Fruit fly (Drosophila melanogaster) whole organism, embryonic: ENCODE data around the gene CG10345.
A peak's percentile ranks its signal among the peaks of the same experiment; 100 is the strongest.

ENCODE experiments used
- Atf6 ChIP-seq: fragments of 200-800 bp; sonication (Bioruptor generic); IDR thresholded peaks from 2 replicates; pipeline ENCODE4 v1.3.6; 2022; ENCODE audit warnings: missing biosample characterization, missing genetic modification characterization
- CG14014 ChIP-seq: fragments of 200-800 bp; sonication (Bioruptor generic); IDR thresholded peaks from 2 replicates; pipeline ENCODE4 v1.3.6; 2022; ENCODE audit warnings: missing biosample characterization, missing genetic modification characterization
- CG1792 ChIP-seq: fragments of 200-800 bp; sonication (Bioruptor generic); optimal IDR thresholded peaks from 2 replicates; lab custom pipeline; 2016; ENCODE audit warnings: missing biosample characterization, missing genetic modification characterization
- CG31224 ChIP-seq: fragments of 200-800 bp; sonication (Bioruptor generic); IDR thresholded peaks from 2 replicates; pipeline ENCODE4 v1.3.6; 2022; ENCODE audit warnings: missing biosample characterization, missing genetic modification characterization
- CG7745 ChIP-seq: fragments of 200-800 bp; sonication (Bioruptor generic); optimal IDR thresholded peaks from 2 replicates; lab custom pipeline; 2018; ENCODE audit warnings: missing biosample characterization, mild to moderate bottlenecking, missing genetic modification characterization, moderate library complexity
- Eip74EF ChIP-seq, 2 experiments: fragments of 200-800 bp in 1 of 2; fragments of >200 bp in 1 of 2; sonication (Bioruptor generic) in 1 of 2; optimal IDR thresholded peaks; 2 replicates each; lab custom pipeline; 2017 to 2019; ENCODE audit warnings: missing biosample characterization in 2 of 2, missing genetic modification characterization in 2 of 2, mild to moderate bottlenecking in 1 of 2, moderate library complexity in 1 of 2
- Kr ChIP-seq: fragments of 200-800 bp; sonication (Bioruptor generic); optimal IDR thresholded peaks from 2 replicates; lab custom pipeline; 2017; ENCODE audit warnings: missing biosample characterization, mild to moderate bottlenecking, missing genetic modification characterization
- Vsx1 ChIP-seq: fragments of 200-800 bp; sonication (Bioruptor generic); optimal IDR thresholded peaks from 2 replicates; lab custom pipeline; 2017; ENCODE audit warnings: missing biosample characterization, mild to moderate bottlenecking, missing genetic modification characterization, missing genetic modification reagents
- emc ChIP-seq: fragments of 200-800 bp; sonication (Bioruptor generic); optimal IDR thresholded peaks from 2 replicates; lab custom pipeline; 2016; ENCODE audit warnings: missing biosample characterization, missing genetic modification characterization
- hth ChIP-seq: fragments of >200 bp; optimal IDR thresholded peaks from 2 replicates; lab custom pipeline; 2017; ENCODE audit warnings: inconsistent platforms
- lilli ChIP-seq: fragments of 200-800 bp; sonication (Bioruptor generic); optimal IDR thresholded peaks from 3 replicates; lab custom pipeline; 2016; ENCODE audit warnings: missing biosample characterization, missing genetic modification characterization
- tin ChIP-seq: fragments of 200-800 bp; sonication (Bioruptor generic); optimal IDR thresholded peaks from 3 replicates; lab custom pipeline; 2016; ENCODE audit warnings: missing biosample characterization, missing genetic modification characterization
- toy ChIP-seq: fragments of 200-800 bp; sonication (Bioruptor generic); IDR thresholded peaks from 2 replicates; pipeline ENCODE4 v1.3.6; 2022; ENCODE audit warnings: missing biosample characterization, missing genetic modification characterization

DNA sequence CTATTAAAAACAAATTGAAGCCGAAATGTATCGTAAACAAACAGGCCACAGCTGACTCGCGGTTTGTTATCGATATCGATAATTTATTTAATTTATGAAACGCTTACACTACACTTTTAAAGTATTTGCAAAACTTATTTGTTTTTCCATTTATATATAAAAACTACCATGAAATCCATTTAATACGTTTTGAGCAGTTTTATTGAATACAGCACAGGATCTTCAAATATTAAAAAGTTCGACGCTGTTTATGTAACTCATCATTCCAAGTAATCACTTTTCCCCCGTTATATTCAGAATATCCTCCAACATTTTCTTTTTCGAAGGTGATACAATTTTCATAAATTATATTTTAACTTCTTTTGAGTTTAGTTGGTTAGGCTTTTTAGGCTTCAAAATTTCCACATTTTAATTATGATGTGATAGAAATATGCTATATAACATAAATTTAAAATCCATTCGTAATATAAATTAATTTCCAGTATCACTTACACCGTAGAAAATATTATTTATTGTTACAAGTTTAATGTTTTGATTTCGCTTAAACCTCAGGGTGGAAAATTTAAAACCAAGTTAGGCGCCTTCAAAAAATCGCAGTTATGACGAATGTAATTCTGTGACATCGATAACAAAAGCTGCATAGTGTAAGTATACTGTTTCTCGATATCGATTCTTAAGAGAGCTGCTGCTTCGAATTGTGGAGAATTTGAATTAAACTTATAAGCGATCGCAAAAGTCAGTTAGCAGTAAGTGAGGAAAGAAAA lies 42.5 kb upstream of the CG10345 start, which contains the start of the genes CG10324 and CCT3:
- TF ChIP-seq CG14014 (GFP tag; lab: Robert Waterston, UW) (peak; percentile 67), toy (no peak), Eip74EF (GFP tag; optimal IDR thresholded peaks at IDR 0.05; lab: Kevin White, UChicago) (no peak), lilli (GFP tag; lab: Kevin White, UChicago) (peak; percentile 72), tin (GFP tag; lab: Kevin White, UChicago) (peak; percentile 50), hth (lab: Kevin White, UChicago) (no peak), CG31224 (peak; percentile 34; the same call in 1 of the 2 replicates), CG1792 (GFP tag; lab: Kevin White, UChicago) (peak; percentile 9), CG7745 (tag; lab: Kevin White, UChicago) (no peak), emc (no peak), Atf6 (GFP tag; lab: Robert Waterston, UW) (peak; percentile 64; the same call in 1 of the 2 replicates), Vsx1 (GFP tag; lab: Kevin White, UChicago) (no peak), Kr (GFP tag; lab: Kevin White, UChicago) (no peak)
